Fruit fly (Drosophila melanogaster) whole organism, wandering third instar larva: Measurements from ENCODE around the gene Eno.

Experiments
- Abd-B ChIP-seq: fragments of >200 bp; optimal IDR thresholded peaks from 2 replicates; lab custom pipeline; 2017; ENCODE audit warnings: missing biosample characterization, missing genetic modification characterization
- CG32264 ChIP-seq: fragments of 200-800 bp; sonication (Bioruptor generic); optimal IDR thresholded peaks from 2 replicates; lab custom pipeline; 2016; ENCODE audit warnings: missing biosample characterization, missing genetic modification characterization
- CG9705 ChIP-seq: fragments of 200-800 bp; sonication (Bioruptor generic); optimal IDR thresholded peaks from 2 replicates; lab custom pipeline; 2018; ENCODE audit warnings: missing biosample characterization, mild to moderate bottlenecking, missing genetic modification characterization
- CrebA ChIP-seq: fragments of 200-800 bp; sonication (Bioruptor generic); optimal IDR thresholded peaks from 2 replicates; lab custom pipeline; 2016; ENCODE audit warnings: missing biosample characterization, mild to moderate bottlenecking, missing genetic modification characterization, borderline replicate concordance
- Dif ChIP-seq: fragments of 200-275, 200-300 bp; sonication (Bioruptor generic); optimal IDR thresholded peaks from 2 replicates; lab custom pipeline; 2018; ENCODE audit warnings: missing biosample characterization, missing genetic modification characterization; ENCODE audit not compliant: partially characterized antibody
- HLH106 ChIP-seq: fragments of 200-800 bp; optimal IDR thresholded peaks from 3 replicates; lab custom pipeline; 2019; ENCODE audit warnings: missing biosample characterization, mild to moderate bottlenecking, missing genetic modification characterization, moderate library complexity
- Hnf4 ChIP-seq: fragments of 200-800 bp; sonication (Bioruptor generic); optimal IDR thresholded peaks from 2 replicates; lab custom pipeline; 2016; ENCODE audit warnings: missing biosample characterization, mild to moderate bottlenecking, missing genetic modification characterization
- Hr83 ChIP-seq: fragments of 200-300 bp; sonication (Bioruptor generic); optimal IDR thresholded peaks from 2 replicates; lab custom pipeline; 2016; ENCODE audit warnings: missing biosample characterization, mild to moderate bottlenecking, missing genetic modification characterization, moderate library complexity; ENCODE audit not compliant: poor library complexity, severe bottlenecking
- Jra ChIP-seq: sonication (Bioruptor generic); optimal IDR thresholded peaks from 2 replicates; lab custom pipeline; 2016; ENCODE audit warnings: missing biosample characterization, missing genetic modification characterization
- Rel ChIP-seq, 2 experiments: fragments of 200-800 bp; sonication (Bioruptor generic) in 1 of 2; optimal IDR thresholded peaks; 2 replicates in 1 of 2; 3 replicates in 1 of 2; lab custom pipeline; 2016 to 2019; ENCODE audit warnings: mild to moderate bottlenecking in 2 of 2, missing biosample characterization in 2 of 2, missing genetic modification characterization in 2 of 2, moderate library complexity in 1 of 2
- brk ChIP-seq: fragments of 200-800 bp; sonication (Bioruptor generic); optimal IDR thresholded peaks from 2 replicates; lab custom pipeline; 2016; ENCODE audit warnings: missing biosample characterization, mild to moderate bottlenecking, missing genetic modification characterization
- dsf ChIP-seq: sonication (Bioruptor generic); optimal IDR thresholded peaks from 2 replicates; lab custom pipeline; 2016; ENCODE audit warnings: missing biosample characterization, missing genetic modification characterization, borderline replicate concordance
- ey ChIP-seq: fragments of 200-800 bp; sonication (Bioruptor generic); optimal IDR thresholded peaks from 2 replicates; lab custom pipeline; 2016; ENCODE audit warnings: missing biosample characterization, missing genetic modification characterization
- foxo ChIP-seq, 2 experiments: fragments of 200-800 bp; sonication (Bioruptor generic); optimal IDR thresholded peaks; 2 replicates in 1 of 2; 3 replicates in 1 of 2; lab custom pipeline; 2016 to 2017; ENCODE audit warnings: missing biosample characterization in 2 of 2, missing genetic modification characterization in 2 of 2
- fru ChIP-seq: fragments of 200-800 bp; sonication (Bioruptor generic); optimal IDR thresholded peaks from 3 replicates; lab custom pipeline; 2016; ENCODE audit warnings: missing biosample characterization, mild to moderate bottlenecking, missing genetic modification characterization
- h ChIP-seq: fragments of 200-800 bp; sonication (Bioruptor generic); optimal IDR thresholded peaks from 3 replicates; lab custom pipeline; 2016; ENCODE audit warnings: missing biosample characterization, mild to moderate bottlenecking, missing genetic modification characterization
- jim ChIP-seq: fragments of 175-275, 200-325 bp; sonication (Bioruptor generic); optimal IDR thresholded peaks from 2 replicates; lab custom pipeline; 2016; ENCODE audit warnings: missing biosample characterization, mild to moderate bottlenecking, missing genetic modification characterization
- lola ChIP-seq: fragments of >200 bp; optimal IDR thresholded peaks from 2 replicates; lab custom pipeline; 2017; ENCODE audit warnings: missing biosample characterization, missing genetic modification characterization
- pan ChIP-seq: fragments of >200 bp; optimal IDR thresholded peaks from 2 replicates; lab custom pipeline; 2017
- rgr ChIP-seq: fragments of 200-800 bp; sonication (Bioruptor generic); optimal IDR thresholded peaks from 3 replicates; lab custom pipeline; 2016; ENCODE audit warnings: missing biosample characterization, mild to moderate bottlenecking, missing genetic modification characterization
- sage ChIP-seq: fragments of 200-800 bp; sonication (Bioruptor generic); optimal IDR thresholded peaks from 2 replicates; lab custom pipeline; 2016; ENCODE audit warnings: missing biosample characterization, mild to moderate bottlenecking, missing genetic modification characterization
- sv ChIP-seq: fragments of 200-800 bp; sonication (Bioruptor generic); optimal IDR thresholded peaks from 3 replicates; lab custom pipeline; 2016; ENCODE audit warnings: missing biosample characterization, missing genetic modification characterization
- tai ChIP-seq: sonication (Bioruptor generic); optimal IDR thresholded peaks from 2 replicates; lab custom pipeline; 2016; ENCODE audit warnings: missing biosample characterization, missing genetic modification characterization
- usp ChIP-seq: fragments of >200 bp; optimal IDR thresholded peaks from 2 replicates; lab custom pipeline; 2017; ENCODE audit warnings: missing biosample characterization, missing genetic modification characterization
- woc ChIP-seq: sonication (Bioruptor generic); optimal IDR thresholded peaks from 2 replicates; lab custom pipeline; 2016; ENCODE audit warnings: missing biosample characterization, mild to moderate bottlenecking, missing genetic modification characterization

Eno gene

DNA sequence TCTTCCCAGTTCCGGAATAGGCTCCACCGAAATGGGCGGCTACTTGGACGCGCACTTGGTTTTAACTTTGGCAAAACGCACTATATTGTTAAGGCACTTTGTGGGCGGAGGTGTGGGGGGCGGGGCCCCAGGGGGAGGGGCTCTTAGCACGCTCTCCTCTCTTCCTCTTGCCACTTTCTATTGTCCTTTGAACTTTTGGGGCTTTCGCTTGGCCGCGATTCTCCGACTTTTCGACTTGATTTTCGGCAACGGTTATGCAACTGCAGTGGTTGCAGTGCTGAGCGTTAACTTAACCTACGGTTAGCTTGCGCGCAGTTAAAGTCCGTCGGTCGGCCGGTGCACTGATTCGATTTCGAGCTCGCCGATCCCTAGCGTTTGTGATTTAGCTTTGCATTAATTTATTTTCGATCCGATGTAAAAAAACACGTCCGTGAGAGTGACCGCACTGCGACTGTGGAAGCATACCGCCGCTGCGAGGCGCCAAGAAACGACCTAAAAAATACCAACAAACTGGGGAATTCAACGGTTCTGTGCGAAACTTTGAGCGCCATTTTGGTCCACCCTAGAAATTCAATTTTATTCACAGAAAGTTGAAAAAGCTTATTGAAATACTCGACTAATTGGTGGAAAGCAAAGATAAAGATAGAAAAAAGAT is 5.4 kb downstream of the Eno start, which contains the start of gene Rim2 (continued):
- TF ChIP-seq usp (GFP tag; lab: Kevin White, UChicago) (no peak), jim (GFP tag; lab: Kevin White, UChicago) (no peak), Abd-B (GFP tag; lab: Kevin White, UChicago) (no peak)

DNA sequence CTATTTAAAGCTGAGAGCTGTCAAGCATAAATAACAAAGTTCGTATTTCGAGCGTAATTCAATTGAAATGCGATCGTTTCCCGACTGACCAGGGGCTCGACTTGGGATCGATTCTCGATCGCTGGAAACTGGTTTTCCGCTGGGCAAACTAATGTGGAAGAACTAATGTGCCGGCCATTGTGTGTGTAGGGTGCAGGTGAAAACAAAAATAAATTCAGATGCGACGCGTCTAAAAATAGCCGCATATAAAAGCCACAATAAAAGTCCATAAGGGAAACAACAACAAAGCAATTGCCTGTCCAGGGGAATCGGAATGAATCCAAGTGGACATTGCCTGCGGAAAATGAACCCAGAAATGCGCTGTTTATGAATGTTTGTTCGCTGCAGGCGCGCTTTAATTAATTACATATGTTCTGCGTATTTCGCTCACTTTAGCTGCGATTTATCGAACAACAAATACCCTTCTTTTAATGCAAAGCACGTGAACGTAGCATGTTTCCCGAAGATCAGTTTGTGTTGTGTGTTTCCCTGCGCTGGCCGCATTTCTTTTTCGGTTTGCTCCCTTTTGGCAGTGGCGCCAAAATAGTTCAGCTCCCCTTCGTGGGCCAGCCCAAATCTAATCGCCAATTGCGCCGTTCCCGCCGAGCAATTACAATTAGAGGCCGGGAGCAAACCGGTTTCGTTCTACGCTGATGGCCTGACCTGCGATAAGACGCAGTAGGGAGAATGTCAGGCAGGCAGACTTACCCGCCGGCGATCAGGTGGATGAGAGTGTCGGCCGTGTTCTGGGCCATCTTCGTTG is 6.1 kb downstream of the Eno start:
- TF ChIP-seq h (GFP tag; lab: Kevin White, UChicago), result peak; percentile 9
- TF ChIP-seq lola, result no peak
- TF ChIP-seq woc (GFP tag; lab: Kevin White, UChicago), result peak; percentile 56
- no peak for TF ChIP-seq Hr83 (GFP tag; lab: Kevin White, UChicago)
- no peak for TF ChIP-seq sage (GFP tag; lab: Kevin White, UChicago)
- TF ChIP-seq fru (GFP tag; lab: Kevin White, UChicago), result peak; percentile 38
- peak; percentile 15 for TF ChIP-seq ey (GFP tag; lab: Kevin White, UChicago)
- TF ChIP-seq foxo (GFP tag; optimal IDR thresholded peaks at IDR 0.05; lab: Kevin White, UChicago), result peak in 1 of 2 experiments; percentile 18

DNA sequence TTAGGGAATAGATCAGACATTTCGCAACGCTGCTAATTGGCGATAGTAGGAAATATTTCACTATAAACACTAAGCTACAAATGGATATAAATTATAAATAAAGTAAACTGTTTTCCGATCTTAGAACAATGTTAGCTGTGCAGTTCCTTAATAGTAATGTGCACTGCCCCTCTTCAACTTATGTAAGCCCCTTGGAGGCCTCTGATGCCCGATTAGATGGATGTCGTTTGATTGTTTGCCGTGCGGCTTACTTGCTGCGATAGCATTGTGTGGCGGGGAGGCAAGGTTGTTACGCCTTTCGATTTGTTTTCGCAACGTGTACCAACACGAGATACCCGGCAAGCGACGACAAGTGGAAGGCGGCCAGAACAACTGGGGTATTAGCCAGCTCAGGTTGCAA is 7.2 kb downstream of the Eno start:
- no peak for TF ChIP-seq pan (lab: Kevin White, UChicago)
- no peak for TF ChIP-seq tai (GFP tag; lab: Kevin White, UChicago)
- no peak for TF ChIP-seq fru (GFP tag; lab: Kevin White, UChicago)
- TF ChIP-seq Rel (GFP tag; optimal IDR thresholded peaks at IDR 0.05; lab: Kevin White, UChicago), result no peak
- no peak for TF ChIP-seq Rel (tag; optimal IDR thresholded peaks at IDR 0.05; lab: Kevin White, UChicago)
- TF ChIP-seq lola, result no peak
- no peak for TF ChIP-seq h (GFP tag; lab: Kevin White, UChicago)
- TF ChIP-seq, all 38 proteins: peak for 0

DNA sequence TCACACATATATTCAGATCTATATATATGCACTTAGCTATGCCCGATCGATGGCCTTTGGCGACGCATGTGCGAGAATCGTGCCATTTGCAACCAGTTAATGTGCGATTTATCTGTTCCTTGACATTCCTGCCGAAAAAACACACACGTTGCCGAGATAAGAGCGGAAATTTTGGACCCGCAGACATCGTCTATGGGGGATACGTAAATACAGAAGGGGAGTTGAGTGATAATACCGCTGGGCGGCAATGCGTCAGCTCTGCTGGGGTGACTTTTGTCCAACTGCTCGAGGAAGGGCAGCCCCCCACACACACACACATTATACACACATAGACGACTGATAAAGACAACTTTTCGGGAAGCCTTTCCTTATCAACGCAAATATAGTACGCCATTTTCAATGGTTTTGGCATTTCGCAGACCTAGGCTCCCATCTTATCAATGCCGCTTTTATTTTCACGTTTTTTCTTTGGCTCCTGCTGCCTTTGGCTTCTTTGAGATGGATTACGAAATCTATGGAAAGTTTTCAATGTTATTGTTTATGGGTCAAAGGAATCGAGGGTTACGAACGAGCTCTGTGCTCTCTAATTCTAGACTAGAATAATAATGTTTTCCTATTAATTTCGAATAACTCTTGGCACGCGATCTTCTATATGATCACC is 8.5 kb downstream of the Eno start:
- TF ChIP-seq CrebA (GFP tag; lab: Kevin White, UChicago) (no peak), HLH106 (tag; lab: Kevin White, UChicago) (peak; percentile 26), rgr (no peak), h (GFP tag; lab: Kevin White, UChicago) (peak; percentile 81), jim (GFP tag; lab: Kevin White, UChicago) (no peak), foxo (GFP tag; optimal IDR thresholded peaks at IDR 0.05; lab: Kevin White, UChicago) (no peak), tai (GFP tag; lab: Kevin White, UChicago) (no peak), Hnf4 (GFP tag; lab: Kevin White, UChicago) (no peak), brk (GFP tag; lab: Kevin White, UChicago) (no peak), sage (GFP tag; lab: Kevin White, UChicago) (no peak), fru (GFP tag; lab: Kevin White, UChicago) (no peak), Rel (GFP tag; optimal IDR thresholded peaks at IDR 0.05; lab: Kevin White, UChicago) (no peak), Rel (tag; optimal IDR thresholded peaks at IDR 0.05; lab: Kevin White, UChicago) (peak; percentile 90)

DNA sequence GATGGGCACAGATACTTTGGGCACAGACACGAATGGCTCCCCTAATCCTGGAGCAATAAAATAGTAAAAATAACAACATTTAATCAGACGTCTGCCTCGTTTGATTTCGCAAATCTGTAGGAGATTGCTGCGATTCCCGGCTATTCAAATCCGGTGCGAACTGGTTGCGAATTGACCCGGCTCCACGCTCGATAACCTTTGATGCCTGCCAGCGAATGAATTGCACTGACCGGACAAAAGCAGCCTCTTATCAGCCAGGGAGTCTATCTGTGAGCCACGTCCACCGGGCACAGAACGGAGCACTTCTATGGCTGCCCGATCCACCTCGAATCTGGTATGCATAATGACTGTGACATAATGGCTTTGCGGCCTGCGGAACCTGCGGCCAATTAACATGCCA is 9.5 kb downstream of the Eno start:
- no peak for TF ChIP-seq CG9705 (GFP tag; lab: Kevin White, UChicago)
- no peak for TF ChIP-seq Jra (GFP tag; lab: Kevin White, UChicago)
- TF ChIP-seq HLH106 (tag; lab: Kevin White, UChicago), result no peak
- no peak for TF ChIP-seq Dif (GFP tag; lab: Kevin White, UChicago)
- TF ChIP-seq Hr83 (GFP tag; lab: Kevin White, UChicago), result no peak
- no peak for TF ChIP-seq Rel (GFP tag; optimal IDR thresholded peaks at IDR 0.05; lab: Kevin White, UChicago)
- peak; percentile 41 for TF ChIP-seq Rel (tag; optimal IDR thresholded peaks at IDR 0.05; lab: Kevin White, UChicago)
- no peak for TF ChIP-seq brk (GFP tag; lab: Kevin White, UChicago)
- TF ChIP-seq dsf (GFP tag; lab: Kevin White, UChicago), result no peak
- TF ChIP-seq rgr, result no peak

DNA sequence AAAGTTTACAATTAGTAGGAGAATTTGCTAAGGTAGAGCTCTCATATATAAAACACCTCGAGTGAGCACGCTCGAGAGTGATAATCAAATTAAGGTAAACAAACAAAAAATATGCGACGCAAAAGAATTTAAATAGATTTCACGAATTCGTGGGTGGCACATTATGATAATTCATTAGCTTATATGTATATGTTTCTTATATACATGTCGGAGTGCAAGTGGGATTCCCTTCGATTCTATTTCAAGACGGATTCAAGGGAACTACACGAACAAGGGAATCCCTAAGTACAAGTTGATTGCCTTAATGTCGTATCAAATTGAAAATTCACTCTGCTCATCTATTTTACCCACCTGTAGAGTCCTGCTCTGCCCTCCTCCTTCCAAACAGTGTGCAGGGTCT is 12.2 kb downstream of the Eno start:
- TF ChIP-seq Hr83 (GFP tag; lab: Kevin White, UChicago) (no peak), CG32264 (GFP tag; lab: Kevin White, UChicago) (no peak), sv (GFP tag; lab: Kevin White, UChicago) (no peak), Abd-B (GFP tag; lab: Kevin White, UChicago) (no peak), Rel (GFP tag; optimal IDR thresholded peaks at IDR 0.05; lab: Kevin White, UChicago) (no peak), Rel (tag; optimal IDR thresholded peaks at IDR 0.05; lab: Kevin White, UChicago) (peak; percentile 90)
